Worm (Caenorhabditis elegans): ENCODE results near the gene W04G3.12.

W04G3.12 gene

DNA sequence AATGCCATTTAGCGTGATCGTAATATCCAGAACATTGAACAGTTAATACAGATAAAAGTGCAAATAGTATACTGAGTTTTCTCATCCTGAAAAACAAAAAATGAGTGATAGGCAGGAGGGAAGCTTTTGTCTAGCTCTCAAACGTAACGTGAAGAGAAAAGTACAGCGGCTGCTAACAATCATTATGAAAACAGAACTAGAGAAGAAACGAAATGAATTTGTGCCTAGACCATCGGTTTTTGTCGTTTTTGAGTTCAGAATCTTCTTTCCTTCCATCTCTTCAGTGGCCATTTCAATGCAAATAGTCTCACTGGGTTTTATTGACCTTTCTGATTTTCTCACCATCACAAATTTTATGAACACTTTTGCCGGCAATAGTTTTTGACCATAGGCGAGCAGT lies 8.6 kb upstream of the W04G3.12 start, which contains the start of gene W04G3.7:
Gene W04G3.7 (minus strand): TSS at position 101 of the 400 bp plus-strand sequence.
- no peak for TF ChIP-seq unc-62 (GFP tag; optimal IDR thresholded peaks at IDR 0.05)

DNA sequence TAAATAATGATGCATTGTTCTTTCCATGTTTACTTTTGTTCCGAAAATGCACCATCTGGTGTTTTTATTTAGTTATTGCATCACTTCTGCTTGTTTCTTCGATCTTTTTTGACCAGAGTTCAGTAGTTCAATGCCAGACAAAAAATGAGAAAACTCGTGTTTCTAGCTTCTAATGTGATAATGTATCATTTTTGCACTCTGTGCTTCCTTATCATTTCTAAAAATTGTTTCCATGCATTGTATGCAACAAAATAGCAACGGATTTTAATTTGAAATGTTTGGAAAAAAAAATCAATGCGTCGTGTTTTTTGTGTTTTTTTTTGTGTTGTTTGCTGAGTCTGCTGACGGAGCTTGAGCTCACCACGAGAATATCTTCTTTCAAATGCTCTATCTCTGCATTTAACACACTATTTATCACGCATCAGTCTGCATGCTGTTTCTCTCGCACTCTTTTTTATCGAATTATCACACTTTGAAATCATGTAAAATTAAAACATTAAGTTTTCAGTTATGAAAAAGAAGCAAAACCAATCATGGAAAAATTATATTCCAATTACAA lies 3.6 kb upstream of the W04G3.12 start, which contains the start of gene sulp-7:
Gene sulp-7 (plus strand): TSS at position 509 of the 559 bp plus-strand sequence.
- no peak for TF ChIP-seq unc-62 (GFP tag; optimal IDR thresholded peaks at IDR 0.05)

DNA sequence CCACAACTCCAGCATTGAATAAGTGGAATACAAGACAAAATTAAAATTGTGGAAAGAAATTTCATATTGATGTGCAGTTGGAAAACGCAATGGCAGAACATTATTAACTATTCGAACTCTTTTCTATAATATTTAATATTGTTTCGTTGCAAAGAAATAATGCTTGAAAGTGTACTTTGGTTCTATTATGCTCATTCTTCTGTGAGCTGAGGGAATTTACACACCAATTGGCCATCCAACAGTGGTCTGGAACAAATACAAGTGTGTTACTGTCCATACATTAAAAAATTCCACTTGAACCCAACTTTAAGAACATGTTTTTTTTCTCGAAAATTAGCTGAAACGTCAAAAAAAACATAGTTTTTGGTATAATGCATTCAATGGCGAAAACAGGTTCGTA lies 3.1 kb upstream of the W04G3.12 start, which contains the start of gene W04G3.13:
Gene W04G3.13 (minus strand): TSS at position 101 of the 400 bp plus-strand sequence.
- TF ChIP-seq unc-62 (GFP tag; optimal IDR thresholded peaks at IDR 0.05) = no peak

DNA sequence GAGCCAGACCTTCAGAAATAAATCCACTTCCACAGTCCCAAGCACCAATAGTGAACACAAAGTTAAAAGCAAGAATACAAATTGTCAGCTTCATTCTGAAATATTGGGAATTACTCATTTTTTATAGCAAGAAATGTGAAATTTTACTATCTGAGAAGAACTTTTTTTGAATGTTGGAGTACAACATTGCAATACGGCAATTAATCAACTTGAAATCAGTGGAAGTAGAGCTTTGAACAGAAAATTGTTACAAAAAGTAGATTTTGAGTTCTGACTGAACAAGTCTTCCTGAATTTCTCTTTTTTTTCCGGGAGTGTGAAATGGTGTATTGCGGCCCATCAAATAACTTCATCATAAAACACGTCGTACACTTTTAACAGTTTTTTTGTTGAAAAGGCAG lies 1.5 kb upstream of the W04G3.12 start, which contains the start of gene W04G3.10:
Gene W04G3.10 (minus strand): TSS at position 101 of the 400 bp plus-strand sequence.
- no peak for TF ChIP-seq unc-62 (GFP tag; optimal IDR thresholded peaks at IDR 0.05)

DNA sequence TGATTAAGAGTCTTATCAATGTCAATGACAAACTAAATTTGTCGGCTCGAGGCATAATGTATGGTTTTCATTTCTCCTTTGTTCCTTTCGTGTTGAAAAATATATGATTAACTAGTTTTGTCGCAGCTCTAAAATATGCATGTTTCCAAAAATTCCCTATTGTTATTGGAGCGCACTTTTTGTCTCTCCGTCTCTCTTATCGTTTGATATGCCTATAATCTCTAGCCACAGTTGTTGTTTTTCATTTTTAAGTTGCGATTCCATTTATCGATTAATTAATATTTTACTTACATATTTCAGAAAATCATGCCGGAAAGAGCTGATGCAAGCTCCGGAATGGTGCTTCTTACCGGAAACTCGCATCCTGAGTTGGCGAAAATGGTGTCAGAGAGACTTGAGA lies 3.2 kb downstream of the W04G3.12 start, which contains the start of gene W04G3.5:
Gene W04G3.5 (plus strand): TSS at position 301 of the 400 bp plus-strand sequence.
- no peak for TF ChIP-seq unc-62 (GFP tag; optimal IDR thresholded peaks at IDR 0.05)

DNA sequence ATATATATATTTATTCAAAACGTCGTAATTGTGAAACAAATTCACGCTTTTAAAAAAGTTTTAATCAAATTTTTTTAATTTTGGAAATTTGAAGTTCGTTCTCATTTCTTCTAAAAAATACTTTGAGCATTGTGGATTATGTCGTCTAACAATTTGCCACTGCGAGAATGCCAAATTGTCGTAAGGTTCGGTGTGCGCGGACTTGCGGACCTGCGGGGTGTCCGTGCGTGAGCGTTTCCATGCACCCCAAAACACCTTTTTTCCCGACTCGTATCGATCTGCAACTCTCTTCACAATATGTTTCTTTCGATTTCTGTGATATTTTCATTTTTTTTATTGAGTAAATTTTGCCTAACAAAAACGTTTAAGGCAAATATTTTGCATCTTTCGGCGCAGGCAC lies 3.9 kb downstream of the W04G3.12 start:
- TF ChIP-seq unc-62 (GFP tag; optimal IDR thresholded peaks at IDR 0.05) = no peak

DNA sequence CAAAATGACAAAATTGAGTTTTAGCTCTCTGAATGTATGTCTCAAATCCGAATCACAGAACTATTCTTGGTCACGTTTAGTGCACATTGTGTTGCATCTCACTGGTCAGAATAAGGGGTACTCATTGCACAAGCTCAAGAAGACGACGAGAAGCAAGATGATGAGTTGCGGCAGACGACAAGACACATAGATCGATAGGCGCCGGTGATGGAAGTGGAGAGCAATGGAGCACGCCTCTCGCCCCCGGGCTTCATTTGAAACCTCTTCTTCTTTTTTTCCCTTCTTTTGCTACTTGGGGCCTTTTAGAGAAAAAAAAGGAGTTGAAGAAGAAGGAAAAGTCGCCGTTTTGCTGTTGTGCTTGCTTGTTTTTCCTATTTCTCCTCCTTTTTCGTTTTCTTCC lies 8.3 kb downstream of the W04G3.12 start, which contains the start of gene apt-9:
Gene apt-9 (plus strand): TSS at position 194 of the 400 bp plus-strand sequence.
- TF ChIP-seq unc-62 (GFP tag; optimal IDR thresholded peaks at IDR 0.05) = no peak

DNA sequence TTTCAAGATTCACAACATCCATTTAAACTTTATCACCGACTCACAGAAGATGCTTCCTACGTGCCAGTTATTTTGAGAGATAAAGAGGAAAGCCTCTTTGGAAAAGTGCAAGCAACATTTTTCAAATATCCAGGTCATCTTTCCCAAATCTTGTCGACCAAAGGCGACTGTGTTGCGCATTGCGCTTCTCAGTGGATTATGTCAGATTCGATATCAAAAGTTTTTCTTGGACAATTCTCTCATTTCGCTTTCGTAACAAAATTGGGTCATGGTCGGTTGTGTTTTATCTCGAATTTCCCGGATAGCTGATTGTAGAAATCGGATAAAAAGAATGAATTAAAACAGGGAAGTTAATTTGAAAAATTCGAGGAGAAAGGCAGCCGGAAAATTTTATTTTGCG lies 9.3 kb downstream of the W04G3.12 start:
- TF ChIP-seq unc-62 (GFP tag; optimal IDR thresholded peaks at IDR 0.05) = no peak

DNA sequence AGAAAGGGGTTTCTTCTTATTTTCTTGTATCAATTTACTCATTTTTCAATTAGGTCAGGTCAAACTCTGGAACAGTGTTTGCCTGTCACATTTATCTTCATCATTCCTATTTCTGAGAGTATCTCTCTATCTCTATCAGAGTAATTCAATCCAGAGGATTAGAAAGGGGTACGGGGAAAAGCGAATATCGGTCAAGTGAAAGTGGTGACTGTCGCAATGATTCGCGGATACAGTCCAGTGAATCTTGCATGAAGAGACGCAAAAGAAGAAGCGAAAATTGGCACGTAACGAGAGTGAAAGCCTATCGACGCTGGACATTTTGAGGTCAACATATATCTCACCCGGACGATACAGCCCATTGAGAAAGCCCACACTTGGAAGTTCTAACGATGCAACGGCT lies 11.8 kb downstream of the W04G3.12 start, which contains the start of gene lpr-4:
Gene lpr-4 (plus strand): TSS at position 328 of the 400 bp plus-strand sequence.
- no peak for TF ChIP-seq unc-62 (GFP tag; optimal IDR thresholded peaks at IDR 0.05)

DNA sequence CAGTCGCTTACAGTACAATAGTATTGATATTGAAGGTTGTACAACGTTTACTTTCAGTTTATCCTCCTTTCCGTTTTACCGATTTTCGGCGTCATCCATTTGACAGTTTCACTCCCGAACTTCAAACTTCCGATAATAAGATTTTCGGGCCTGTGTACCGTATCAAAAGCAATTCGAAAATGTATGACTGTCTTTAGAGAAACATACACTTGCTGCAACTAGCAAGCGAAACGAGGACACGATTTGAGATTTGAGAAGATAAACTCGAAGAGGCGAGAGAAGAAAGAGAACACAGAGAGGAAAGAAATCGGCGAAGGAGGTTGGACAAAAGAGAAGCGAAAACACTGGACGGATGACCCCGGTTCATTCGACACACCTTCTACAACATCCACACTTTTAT lies 14.7 kb downstream of the W04G3.12 start, which contains the start of gene lpr-5:
Gene lpr-5 (plus strand): TSS at position 220 of the 400 bp plus-strand sequence.
- no peak for TF ChIP-seq unc-62 (GFP tag; optimal IDR thresholded peaks at IDR 0.05)

DNA sequence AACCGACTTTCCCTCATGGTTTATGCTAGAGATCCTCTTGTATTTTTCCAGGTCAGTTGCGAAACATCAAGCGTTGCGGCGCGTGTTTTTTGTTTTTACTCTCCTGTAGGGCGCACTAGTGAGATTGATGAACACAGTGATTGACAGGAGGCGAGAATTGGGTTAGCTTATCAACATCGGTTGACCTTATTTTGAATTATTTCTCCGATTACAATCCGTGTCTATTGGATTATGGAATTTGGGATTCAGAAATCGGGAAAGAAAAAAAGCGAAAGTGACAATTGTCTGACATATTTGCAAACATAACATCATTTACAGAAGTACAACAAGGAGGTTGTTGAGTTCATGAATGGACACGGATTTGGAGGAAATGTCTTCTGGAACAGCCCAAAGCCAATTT lies 15.7 kb downstream of the W04G3.12 start:
- TF ChIP-seq unc-62 (GFP tag; optimal IDR thresholded peaks at IDR 0.05) = no peak

DNA sequence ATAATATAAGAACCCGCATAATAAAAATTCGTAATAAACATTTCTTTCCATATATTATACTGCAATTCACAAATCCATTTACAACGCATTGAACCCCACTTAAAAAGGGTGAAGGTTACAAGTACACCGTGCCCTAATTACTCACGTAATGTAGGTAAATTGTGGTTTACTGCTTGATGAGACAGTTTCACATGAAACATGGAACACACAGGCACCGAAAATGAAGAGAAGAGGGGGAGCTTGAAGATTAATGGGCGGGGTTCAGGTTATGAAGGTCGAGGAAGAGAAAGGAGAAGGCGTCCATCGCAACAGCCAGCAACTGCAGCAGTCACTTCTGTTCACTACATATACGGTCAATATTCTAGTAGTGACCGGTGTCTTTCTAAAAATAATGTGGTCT lies 16.9 kb downstream of the W04G3.12 start, which contains the start of gene lpr-6:
Gene lpr-6 (plus strand): TSS at position 251 of the 400 bp plus-strand sequence.
- no peak for TF ChIP-seq unc-62 (GFP tag; optimal IDR thresholded peaks at IDR 0.05)

DNA sequence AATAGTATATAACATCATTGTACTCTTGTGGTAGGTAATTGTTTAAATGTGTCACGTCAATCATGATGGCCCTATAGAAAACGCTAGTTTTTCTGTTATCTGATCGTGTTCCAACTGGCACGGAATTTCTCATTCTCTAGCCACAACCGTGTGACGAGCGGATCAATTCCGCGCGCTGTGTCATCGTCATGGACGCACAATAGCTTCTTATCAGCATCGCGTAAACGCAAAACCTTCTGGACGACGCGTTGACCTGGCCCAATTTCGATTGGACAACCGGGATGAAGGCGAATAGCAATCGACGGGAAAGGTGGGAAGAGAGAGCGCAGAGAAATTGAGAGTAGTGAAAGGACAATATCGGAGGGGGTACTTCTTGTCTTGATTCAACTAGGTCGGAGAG lies 19.6 kb downstream of the W04G3.12 start, which contains the start of gene lpr-3:
Gene lpr-3 (plus strand): TSS at position 374 of the 400 bp plus-strand sequence.
- no peak for TF ChIP-seq unc-62 (GFP tag; optimal IDR thresholded peaks at IDR 0.05)

DNA sequence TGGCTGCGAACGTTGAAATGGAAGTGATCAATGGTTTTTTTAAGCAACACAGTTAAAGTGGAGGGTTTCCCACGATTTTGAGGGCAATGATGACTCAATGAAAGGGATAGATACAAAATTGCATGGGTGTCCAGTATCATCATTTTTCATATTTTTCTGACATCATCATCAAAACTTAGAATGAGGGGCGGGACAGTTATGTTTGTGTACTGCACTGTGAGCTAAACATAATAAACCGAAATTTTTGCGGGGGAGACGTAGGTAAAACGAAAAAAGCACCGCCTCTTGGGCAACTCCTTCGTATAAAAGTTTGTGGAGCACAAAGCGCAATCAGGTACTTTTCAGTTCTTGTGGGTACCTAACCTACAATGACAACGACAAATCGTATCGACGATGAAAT lies 23.0 kb downstream of the W04G3.12 start, which contains the start of gene C09F12.2:
Gene C09F12.2 (plus strand): TSS at position 301 of the 400 bp plus-strand sequence.
- no peak for TF ChIP-seq unc-62 (GFP tag; optimal IDR thresholded peaks at IDR 0.05)

DNA sequence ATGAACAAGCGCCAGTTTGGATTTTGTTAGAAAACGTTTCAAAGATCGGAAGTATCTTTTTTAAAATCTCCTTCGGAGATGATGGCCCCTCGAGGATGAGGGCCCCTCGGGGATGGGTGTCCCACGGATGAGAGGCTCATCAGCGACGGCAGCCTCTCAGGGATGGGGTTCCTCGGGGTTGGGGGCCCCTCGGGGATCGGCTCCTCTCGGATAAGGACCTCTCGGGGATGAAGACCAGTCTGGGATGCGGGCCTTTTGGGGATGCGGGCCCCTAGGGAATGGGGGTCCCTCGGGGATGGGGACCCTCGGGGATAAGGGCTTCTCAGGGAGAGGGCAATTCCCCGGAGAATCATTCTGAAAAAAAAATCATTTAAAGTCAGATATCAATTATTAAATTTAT lies 26.3 kb downstream of the W04G3.12 start:
- TF ChIP-seq unc-62 (GFP tag; optimal IDR thresholded peaks at IDR 0.05) = no peak

DNA sequence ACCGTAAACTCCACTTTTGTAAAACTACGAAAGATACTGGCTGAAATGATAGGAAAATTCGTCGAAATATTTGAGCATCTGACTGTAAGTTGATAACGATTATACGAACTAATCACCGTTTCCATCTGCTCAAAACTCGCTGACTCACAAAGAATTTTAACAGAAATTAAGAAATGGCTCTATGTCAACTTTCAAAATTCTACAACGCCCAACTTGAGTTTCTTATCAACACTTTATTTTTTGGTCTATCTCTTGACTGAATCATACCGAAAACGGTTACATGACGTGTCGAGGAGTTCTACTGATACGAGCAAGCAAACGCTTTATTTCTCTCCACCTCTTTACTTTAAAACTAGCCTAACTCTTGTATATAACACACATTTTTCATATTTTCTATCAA lies 29.4 kb downstream of the W04G3.12 start, which contains the start of gene clc-1:
Gene clc-1 (plus strand): TSS at position 264 of the 400 bp plus-strand sequence.
- no peak for TF ChIP-seq unc-62 (GFP tag; optimal IDR thresholded peaks at IDR 0.05)

DNA sequence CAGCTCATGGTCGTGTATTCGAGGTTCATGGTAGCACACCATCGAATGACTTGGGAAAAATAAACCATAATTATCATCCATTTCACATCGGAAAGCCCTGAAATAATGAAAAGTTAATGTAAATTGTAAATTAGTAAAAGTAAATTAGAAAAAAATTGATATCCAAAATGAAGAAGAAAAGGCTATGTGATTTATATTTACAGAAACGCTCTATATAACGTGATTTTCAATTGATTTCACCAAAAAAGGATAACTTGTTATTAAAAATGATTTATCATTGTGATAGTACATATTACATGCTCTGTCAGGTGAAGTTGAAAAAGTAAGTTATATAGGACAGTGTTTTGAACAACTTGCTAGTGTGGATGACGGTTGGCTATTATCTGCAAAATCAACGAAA lies 33.8 kb downstream of the W04G3.12 start, which contains the start of gene C09F12.3:
Gene C09F12.3 (minus strand): TSS at position 101 of the 400 bp plus-strand sequence.
- no peak for TF ChIP-seq unc-62 (GFP tag; optimal IDR thresholded peaks at IDR 0.05)
